Fruit fly (Drosophila melanogaster): ENCODE measurements around the gene Top2.

The Top2 gene

dm6 chr2L:19489997-19490461, 36.7 kb upstream of the Top2 start, which contains the start of the genes CG10194 and CG18094 (continued):
- TF ChIP-seq D19B (GFP tag; optimal IDR thresholded peaks at IDR 0.05) (peak; percentile 99), Ets97D (GFP tag; optimal IDR thresholded peaks at IDR 0.05) (peak; percentile 1)

dm6 chr2L:19487190-19487589, 33.9 kb upstream of the Top2 start, which contains the start of gene CG13083:
TSS of gene CG13083 (plus strand) at chr2L:19487490.
- no peak for TF ChIP-seq tgo (GFP tag; IDR thresholded peaks at IDR 0.05)
- no peak for TF ChIP-seq gem (tag; optimal IDR thresholded peaks at IDR 0.05)
- no peak for TF ChIP-seq nerfin-1 (tag; optimal IDR thresholded peaks at IDR 0.05)
- TF ChIP-seq CG4360 (GFP tag; IDR thresholded peaks at IDR 0.05) = no peak
- no peak for TF ChIP-seq pan (optimal IDR thresholded peaks at IDR 0.05)
- TF ChIP-seq pan (GFP tag; optimal IDR thresholded peaks at IDR 0.05 in 1 of 2, IDR thresholded peaks at IDR 0.05 in 1 of 2) = no peak
- no peak for TF ChIP-seq twi (tag; optimal IDR thresholded peaks at IDR 0.05)
- TF ChIP-seq ab (GFP tag; optimal IDR thresholded peaks at IDR 0.05) = no peak
- TF ChIP-seq ase (GFP tag; IDR thresholded peaks at IDR 0.05) = no peak

- peak; percentile 63; the same call in 3 of the 4 replicates for TF ChIP-seq Dll (GFP tag; IDR thresholded peaks at IDR 0.05; ENCODE audit: partially characterized antibody)
- TF ChIP-seq Doc3 (GFP tag; IDR thresholded peaks at IDR 0.05; ENCODE audit: partially characterized antibody) = peak; percentile 44; the same call in 2 of the 3 replicates
- peak; percentile 10 for TF ChIP-seq Sry-δ (GFP tag; optimal IDR thresholded peaks at IDR 0.05)
- no peak for TF ChIP-seq CG5245 (GFP tag; optimal IDR thresholded peaks at IDR 0.05)
- no peak for TF ChIP-seq trh (GFP tag; optimal IDR thresholded peaks at IDR 0.05)
- TF ChIP-seq Opbp (GFP tag; IDR thresholded peaks at IDR 0.05; ENCODE audit: partially characterized antibody) = peak; percentile 32; the same call in 1 of the 3 replicates
- TF ChIP-seq CG34224 (GFP tag; IDR thresholded peaks at IDR 0.05; ENCODE audit: partially characterized antibody) = peak; percentile 64
- no peak for TF ChIP-seq CG11504 (tag; optimal IDR thresholded peaks at IDR 0.05)
- TF ChIP-seq MBD-R2 (GFP tag; IDR thresholded peaks at IDR 0.05) = peak; percentile 18; the same call in 1 of the 2 replicates
- TF ChIP-seq pzg (GFP tag; optimal IDR thresholded peaks at IDR 0.05) = peak; percentile 15
- TF ChIP-seq vnd (GFP tag; IDR thresholded peaks at IDR 0.05; ENCODE audit: partially characterized antibody) = 0 out of 3 replicates have a peak, but pooled peaks have one; percentile 20
- TF ChIP-seq Dp (GFP tag; optimal IDR thresholded peaks at IDR 0.05) = peak; percentile 80
- TF ChIP-seq nerfin-2 (GFP tag; IDR thresholded peaks at IDR 0.05; ENCODE audit: partially characterized antibody) = 0 out of 2 replicates have a peak, but pooled peaks have one; percentile 35
- TF ChIP-seq CTCF (GFP tag; optimal IDR thresholded peaks at IDR 0.05) = no peak
- TF ChIP-seq CG13287 (GFP tag; IDR thresholded peaks at IDR 0.05; ENCODE audit: partially characterized antibody) = peak; percentile 64
- TF ChIP-seq Dref (GFP tag; IDR thresholded peaks at IDR 0.05) = peak; percentile 70
- 0 out of 2 replicates have a peak, but pooled peaks have one; percentile 24 for TF ChIP-seq Scr (GFP tag; IDR thresholded peaks at IDR 0.05; ENCODE audit: partially characterized antibody)
- no peak; the same call in 2 of the 3 replicates for TF ChIP-seq CG16813 (GFP tag; IDR thresholded peaks at IDR 0.05; ENCODE audit: partially characterized antibody)
- TF ChIP-seq bbx (GFP tag; IDR thresholded peaks at IDR 0.05; ENCODE audit: partially characterized antibody) = peak; percentile 62; the same call in 1 of the 2 replicates
- TF ChIP-seq hbn (GFP tag; IDR thresholded peaks at IDR 0.05; ENCODE audit: partially characterized antibody) = peak; percentile 31; the same call in 1 of the 2 replicates
- 0 out of 2 replicates have a peak, but pooled peaks have one; percentile 34 for TF ChIP-seq ato (GFP tag; IDR thresholded peaks at IDR 0.05; ENCODE audit: partially characterized antibody)
- peak in 1 of 2 experiments; percentile 81 for TF ChIP-seq crp (GFP tag; optimal IDR thresholded peaks at IDR 0.05)
- TF ChIP-seq CG14860 (GFP tag; IDR thresholded peaks at IDR 0.05; ENCODE audit: partially characterized antibody) = peak; percentile 52; the same call in 2 of the 3 replicates
- peak; percentile 28; the same call in 1 of the 2 replicates for TF ChIP-seq amos (GFP tag; IDR thresholded peaks at IDR 0.05; ENCODE audit: partially characterized antibody)
- TF ChIP-seq BEAF-32 (GFP tag; optimal IDR thresholded peaks at IDR 0.05) = peak; percentile 14
- peak; percentile 42; the same call in 1 of the 3 replicates for TF ChIP-seq zen2 (GFP tag; IDR thresholded peaks at IDR 0.05; ENCODE audit: partially characterized antibody)
- peak; percentile 15; the same call in 1 of the 3 replicates for TF ChIP-seq HLH4C (GFP tag; IDR thresholded peaks at IDR 0.05; ENCODE audit: partially characterized antibody)
- TF ChIP-seq CG2116 (GFP tag; optimal IDR thresholded peaks at IDR 0.05) = peak; percentile 53
- peak; percentile 74 for TF ChIP-seq sna (GFP tag; IDR thresholded peaks at IDR 0.05; ENCODE audit: partially characterized antibody)
- no peak for TF ChIP-seq dan (GFP tag; IDR thresholded peaks at IDR 0.05)
- no peak for TF ChIP-seq Sox100B (GFP tag; optimal IDR thresholded peaks at IDR 0.05)
- TF ChIP-seq E2f2 (GFP tag; IDR thresholded peaks at IDR 0.05) = peak; percentile 91
- TF ChIP-seq Bgb (GFP tag; IDR thresholded peaks at IDR 0.05; ENCODE audit: partially characterized antibody) = peak; percentile 27; the same call in 1 of the 2 replicates
These were observed 31.2 kb upstream of the Top2 start, which contains the start of the genes CG10195 and CG13084 for dm6 chr2L:19484539-19484938. TSS of gene CG10195 (minus strand) at chr2L:19484705. TSS of gene CG13084 (plus strand) at chr2L:19484930.

Measured in whole organism, embryonic.